Fruit fly (Drosophila melanogaster) whole organism, embryonic: ENCODE results near the gene PPP4R2r.
A peak's percentile ranks its signal among the peaks of the same experiment; 100 is the strongest.

ENCODE experiments used
- Ada2b ChIP-seq: fragments of 200-800 bp; sonication (Bioruptor generic); IDR thresholded peaks from 2 replicates; pipeline ENCODE4 v1.3.6; 2022; ENCODE audit warnings: missing biosample characterization, missing genetic modification characterization
- Antp ChIP-seq: fragments of 200-800 bp; sonication (Bioruptor generic); optimal IDR thresholded peaks from 3 replicates; lab custom pipeline; 2016; ENCODE audit warnings: missing biosample characterization, missing genetic modification characterization
- CG10543 ChIP-seq: fragments of 200-800 bp; sonication (Bioruptor generic); optimal IDR thresholded peaks from 3 replicates; lab custom pipeline; 2017; ENCODE audit warnings: missing biosample characterization, mild to moderate bottlenecking, missing genetic modification characterization, moderate library complexity
- CG12104 ChIP-seq: fragments of 200-800 bp; sonication (Bioruptor generic); optimal IDR thresholded peaks from 3 replicates; lab custom pipeline; 2016; ENCODE audit warnings: missing biosample characterization, missing genetic modification characterization
- CG12744 ChIP-seq: fragments of 200-800 bp; sonication (Bioruptor generic); optimal IDR thresholded peaks from 2 replicates; lab custom pipeline; 2016; ENCODE audit warnings: missing biosample characterization, missing genetic modification characterization
- CG13287 ChIP-seq: fragments of 200-800 bp; sonication (Bioruptor generic); IDR thresholded peaks from 2 replicates; pipeline ENCODE4 v1.3.6; 2022; ENCODE audit warnings: missing biosample characterization, missing genetic modification characterization; ENCODE audit not compliant: partially characterized antibody
- CG14710 ChIP-seq: fragments of 200-800 bp; sonication (Bioruptor generic); optimal IDR thresholded peaks from 3 replicates; lab custom pipeline; 2019; ENCODE audit warnings: missing biosample characterization, mild to moderate bottlenecking, missing genetic modification characterization, moderate library complexity
- CG1647 ChIP-seq: fragments of 200-800 bp; sonication (Bioruptor generic); optimal IDR thresholded peaks from 3 replicates; lab custom pipeline; 2016; ENCODE audit warnings: missing biosample characterization, missing genetic modification characterization
- CG18262 ChIP-seq: fragments of 200-800 bp; optimal IDR thresholded peaks from 3 replicates; lab custom pipeline; 2019; ENCODE audit warnings: missing biosample characterization, mild to moderate bottlenecking, missing genetic modification characterization, moderate library complexity
- CG2889 ChIP-seq: fragments of 200-800 bp; sonication (Bioruptor generic); IDR thresholded peaks from 3 replicates; pipeline ENCODE4 v1.3.6; 2022; ENCODE audit warnings: missing biosample characterization, missing genetic modification characterization
- CG33213 ChIP-seq: fragments of 200-800 bp; sonication (Bioruptor generic); optimal IDR thresholded peaks from 3 replicates; lab custom pipeline; 2016; ENCODE audit warnings: missing biosample characterization, missing genetic modification characterization
- CG3407 ChIP-seq: fragments of 200-800 bp; sonication (Bioruptor generic); optimal IDR thresholded peaks from 2 replicates; lab custom pipeline; 2018; ENCODE audit warnings: missing biosample characterization, mild to moderate bottlenecking, missing genetic modification characterization
- CG3726 ChIP-seq: fragments of 200-800 bp; sonication (Bioruptor generic); IDR thresholded peaks from 3 replicates; pipeline ENCODE4, ENCODE4 v1.3.6; 2022; ENCODE audit warnings: missing biosample characterization, missing genetic modification characterization
- CG4328 ChIP-seq: fragments of 200-800 bp; sonication (Bioruptor generic); optimal IDR thresholded peaks from 3 replicates; lab custom pipeline; 2017; ENCODE audit warnings: missing biosample characterization, missing genetic modification reagents, missing genetic modification characterization
- CG4617 ChIP-seq: fragments of 200-800 bp; sonication (Bioruptor generic); optimal IDR thresholded peaks from 3 replicates; lab custom pipeline; 2016; ENCODE audit warnings: missing biosample characterization, missing genetic modification characterization, borderline replicate concordance
- CG6254 ChIP-seq: fragments of 200-800 bp; sonication (Bioruptor generic); optimal IDR thresholded peaks from 3 replicates; lab custom pipeline; 2017; ENCODE audit warnings: mild to moderate bottlenecking, missing biosample characterization, missing genetic modification reagents, missing genetic modification characterization
- CG7271 ChIP-seq: fragments of 200-800 bp; sonication (Bioruptor generic); optimal IDR thresholded peaks from 2 replicates; lab custom pipeline; 2018; ENCODE audit warnings: missing biosample characterization, mild to moderate bottlenecking, missing genetic modification characterization, moderate library complexity
- CG7372 ChIP-seq: fragments of 200-800 bp; sonication (Bioruptor generic); IDR thresholded peaks from 2 replicates; pipeline ENCODE4 v1.3.6; 2022; ENCODE audit warnings: missing biosample characterization, missing genetic modification characterization
- CG7786 ChIP-seq: fragments of 200-800 bp; sonication (Bioruptor generic); optimal IDR thresholded peaks from 2 replicates; lab custom pipeline; 2016; ENCODE audit warnings: missing biosample characterization, missing genetic modification characterization
- CG8290 ChIP-seq, 3 experiments: fragments of 200-800 bp; sonication (Bioruptor generic); optimal IDR thresholded peaks; 2 replicates each; lab custom pipeline; 2016 to 2019; ENCODE audit warnings: missing biosample characterization in 3 of 3, missing genetic modification characterization in 3 of 3, mild to moderate bottlenecking in 2 of 3, moderate library complexity in 1 of 3
- CG8478 ChIP-seq: fragments of >200 bp; optimal IDR thresholded peaks from 2 replicates; lab custom pipeline; 2018
- CG9215 ChIP-seq: fragments of 200-800 bp; sonication (Bioruptor generic); IDR thresholded peaks from 2 replicates; pipeline ENCODE4 v1.3.6; 2022; ENCODE audit warnings: missing biosample characterization, missing genetic modification characterization
- CG9932 ChIP-seq: fragments of 200-800 bp; sonication (Bioruptor generic); IDR thresholded peaks from 2 replicates; pipeline ENCODE4 v1.3.6; 2022; ENCODE audit warnings: missing biosample characterization, missing genetic modification characterization
- Camta ChIP-seq: fragments of 200-800 bp; sonication (Bioruptor generic); optimal IDR thresholded peaks from 2 replicates; lab custom pipeline; 2016; ENCODE audit warnings: missing biosample characterization, missing genetic modification characterization
- Dad ChIP-seq: fragments of 200-800 bp; sonication (Bioruptor generic); optimal IDR thresholded peaks from 3 replicates; lab custom pipeline; 2016; ENCODE audit warnings: missing biosample characterization, missing genetic modification characterization
- Dp ChIP-seq: fragments of 200-800 bp; sonication (Bioruptor generic); optimal IDR thresholded peaks from 2 replicates; lab custom pipeline; 2018; ENCODE audit warnings: missing biosample characterization, mild to moderate bottlenecking, missing genetic modification characterization, moderate library complexity
- E2f1 ChIP-seq: fragments of 200-800 bp; sonication (Bioruptor generic); IDR thresholded peaks from 2 replicates; pipeline ENCODE4 v1.3.6; 2022; ENCODE audit warnings: missing biosample characterization, missing genetic modification characterization
- E2f2 ChIP-seq: fragments of 200-800 bp; sonication (Bioruptor generic); IDR thresholded peaks from 2 replicates; pipeline ENCODE4 v1.3.6; 2022; ENCODE audit warnings: missing biosample characterization, missing genetic modification characterization
- Fer1 ChIP-seq: fragments of 200-800 bp; sonication (Bioruptor generic); optimal IDR thresholded peaks from 2 replicates; lab custom pipeline; 2017; ENCODE audit warnings: missing biosample characterization, mild to moderate bottlenecking, missing genetic modification characterization
- Fer2 ChIP-seq: fragments of 200-800 bp; sonication (Bioruptor generic); optimal IDR thresholded peaks from 2 replicates; lab custom pipeline; 2018; ENCODE audit warnings: missing biosample characterization, mild to moderate bottlenecking, missing genetic modification characterization, moderate library complexity
- Hr39 ChIP-seq: fragments of >200 bp; optimal IDR thresholded peaks from 2 replicates; lab custom pipeline; 2017
- Med ChIP-seq: fragments of 200-800 bp; sonication (Bioruptor generic); peaks from one replicate; lab custom pipeline; 2016; ENCODE audit warnings: missing biosample characterization, missing genetic modification characterization, mild to moderate bottlenecking, inconsistent platforms, moderate library complexity
- Myb ChIP-seq: fragments of 200-800 bp; sonication (Bioruptor generic); optimal IDR thresholded peaks from 2 replicates; lab custom pipeline; 2016; ENCODE audit warnings: missing biosample characterization, missing genetic modification characterization
- Nf-YA ChIP-seq: fragments of 200-800 bp; sonication (Bioruptor generic); IDR thresholded peaks from 2 replicates; pipeline ENCODE4 v1.3.6; 2022; ENCODE audit warnings: missing biosample characterization, missing genetic modification characterization
- Nf-YB ChIP-seq: fragments of 200-800 bp; sonication (Bioruptor generic); optimal IDR thresholded peaks from 3 replicates; lab custom pipeline; 2019; ENCODE audit warnings: missing biosample characterization, mild to moderate bottlenecking, missing genetic modification characterization, moderate library complexity
- ac ChIP-seq: fragments of 200-800 bp; sonication (Bioruptor generic); optimal IDR thresholded peaks from 3 replicates; lab custom pipeline; 2017; ENCODE audit warnings: missing biosample characterization, mild to moderate bottlenecking, missing genetic modification characterization
- al ChIP-seq: fragments of 200-800 bp; sonication (Bioruptor generic); IDR thresholded peaks from 2 replicates; pipeline ENCODE4 v1.3.6; 2022; ENCODE audit warnings: missing biosample characterization, missing genetic modification characterization
- ap ChIP-seq: fragments of 200-800 bp; sonication (Bioruptor generic); IDR thresholded peaks from 2 replicates; pipeline ENCODE4 v1.3.6; 2022; ENCODE audit warnings: missing biosample characterization, missing genetic modification characterization
- emc ChIP-seq: fragments of 200-800 bp; sonication (Bioruptor generic); optimal IDR thresholded peaks from 2 replicates; lab custom pipeline; 2016; ENCODE audit warnings: missing biosample characterization, missing genetic modification characterization
- esg ChIP-seq: fragments of 200-800 bp; sonication (Bioruptor generic); conservative IDR thresholded peaks from 2 replicates; pipeline ENCODE4 v1.3.6; 2022; ENCODE audit warnings: missing biosample characterization, missing genetic modification characterization
- gcm2 ChIP-seq: fragments of 200-800 bp; sonication (Bioruptor generic); optimal IDR thresholded peaks from 2 replicates; lab custom pipeline; 2016; ENCODE audit warnings: missing biosample characterization, missing genetic modification characterization
- gsb ChIP-seq: fragments of 200-800 bp; sonication (Bioruptor generic); IDR thresholded peaks from 2 replicates; pipeline ENCODE4 v1.3.6; 2022; ENCODE audit warnings: missing biosample characterization, missing genetic modification characterization
- gt ChIP-seq: fragments of 200-800 bp; sonication (Bioruptor generic); IDR thresholded peaks from 2 replicates; pipeline ENCODE4 v1.3.6; 2022; ENCODE audit warnings: missing biosample characterization, missing genetic modification characterization
- insv ChIP-seq, 2 experiments: fragments of 200-800 bp; sonication (Bioruptor generic); optimal IDR thresholded peaks; 3 replicates each; lab custom pipeline; 2016 to 2018; ENCODE audit warnings: missing biosample characterization in 2 of 2, missing genetic modification characterization in 2 of 2
- luna ChIP-seq: fragments of 200-800 bp; sonication (Bioruptor generic); optimal IDR thresholded peaks from 2 replicates; lab custom pipeline; 2016; ENCODE audit warnings: missing biosample characterization, missing genetic modification characterization
- nom ChIP-seq: fragments of 200-800 bp; sonication (Bioruptor generic); optimal IDR thresholded peaks from 2 replicates; lab custom pipeline; 2017; ENCODE audit warnings: missing biosample characterization, missing genetic modification characterization, mild to moderate bottlenecking, moderate library complexity, missing genetic modification reagents
- org-1 ChIP-seq: fragments of 200-800 bp; sonication (Bioruptor generic); optimal IDR thresholded peaks from 2 replicates; lab custom pipeline; 2017; ENCODE audit warnings: missing biosample characterization, missing genetic modification characterization
- psq ChIP-seq: fragments of 200-800 bp; sonication (Bioruptor generic); optimal IDR thresholded peaks from 2 replicates; lab custom pipeline; 2017; ENCODE audit warnings: missing biosample characterization, missing genetic modification characterization
- sisA ChIP-seq: fragments of 200-800 bp; sonication (Bioruptor generic); IDR thresholded peaks from 2 replicates; pipeline ENCODE4 v1.3.6; 2022; ENCODE audit warnings: missing biosample characterization, missing genetic modification characterization
- sob ChIP-seq: fragments of 200-800 bp; sonication (Bioruptor generic); IDR thresholded peaks from 2 replicates; pipeline ENCODE4 v1.3.6; 2022; ENCODE audit warnings: missing biosample characterization, missing genetic modification characterization
- trem ChIP-seq: fragments of 200-800 bp; optimal IDR thresholded peaks from 3 replicates; lab custom pipeline; 2019; ENCODE audit warnings: missing biosample characterization, mild to moderate bottlenecking, missing genetic modification characterization, moderate library complexity
- yki ChIP-seq: fragments of >200 bp; optimal IDR thresholded peaks from 3 replicates; lab custom pipeline; 2018

The PPP4R2r gene

DNA sequence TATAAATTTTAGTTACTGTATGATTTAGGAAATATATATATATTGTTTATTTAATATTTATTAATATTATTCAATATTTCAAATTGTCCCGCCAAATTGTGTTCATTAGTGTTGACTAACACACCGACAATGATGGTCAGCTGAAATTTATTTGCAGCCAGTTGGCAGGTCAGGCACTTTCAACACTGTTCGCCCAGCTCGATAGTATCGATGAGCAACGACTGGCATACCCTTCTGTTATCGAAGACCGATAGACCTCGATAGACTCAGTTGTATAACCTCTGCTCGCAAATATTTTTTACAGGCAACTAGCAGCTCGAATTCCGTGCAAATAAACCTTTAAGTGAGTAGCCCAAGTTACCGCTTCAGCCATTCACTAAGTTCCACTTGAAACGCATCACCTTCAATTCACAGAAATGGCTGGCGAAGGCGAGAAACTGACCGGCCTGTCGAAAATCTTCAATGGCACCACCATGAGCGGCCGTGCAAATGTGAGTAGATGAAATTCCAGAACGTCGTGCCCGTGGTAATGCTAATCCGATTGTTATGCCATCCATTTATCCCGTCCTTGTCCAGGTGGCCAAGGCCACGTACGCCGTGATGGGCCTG, 18.0 kb upstream of the PPP4R2r start, which contains the start of gene Neb-cGP (continued):
- TF ChIP-seq Dp (GFP tag; lab: Kevin White, UChicago) (peak; percentile 97), CG10543 (GFP tag; lab: Kevin White, UChicago) (peak; percentile 69), Dad (GFP tag; lab: Kevin White, UChicago) (peak; percentile 61), CG9932 (peak; percentile 90), CG7786 (GFP tag; lab: Kevin White, UChicago) (peak; percentile 69), insv (GFP tag; optimal IDR thresholded peaks at IDR 0.05; lab: Kevin White, UChicago) (peak in 1 of 2 experiments; percentile 59), gcm2 (GFP tag; lab: Kevin White, UChicago) (no peak), Hr39 (no peak), Fer1 (GFP tag; lab: Kevin White, UChicago) (peak; percentile 73), CG1647 (GFP tag; lab: Kevin White, UChicago) (peak; percentile 60), emc (peak; percentile 8), CG12744 (GFP tag; lab: Kevin White, UChicago) (peak; percentile 22), CG4328 (GFP tag; lab: Kevin White, UChicago) (peak; percentile 13), CG7271 (tag; lab: Kevin White, UChicago) (no peak), CG13287 (GFP tag; lab: Robert Waterston, UW) (peak; percentile 97), psq (peak; percentile 1), Med (GFP tag; lab: Kevin White, UChicago) (peak; percentile 96), E2f1 (peak; percentile 34; the same call in 1 of the 2 replicates), luna (GFP tag; lab: Kevin White, UChicago) (no peak), CG12104 (no peak), nom (GFP tag; lab: Kevin White, UChicago) (peak; percentile 35), CG18262 (peak; percentile 36), CG3407 (peak; percentile 2), Fer2 (tag; lab: Kevin White, UChicago) (peak; percentile 52), Nf-YA (GFP tag; lab: Robert Waterston, UW) (no peak), E2f2 (GFP tag; lab: Robert Waterston, UW) (peak; percentile 98), CG3726 (GFP tag; lab: Robert Waterston, UW) (no peak), gsb (GFP tag; lab: Robert Waterston, UW) (no peak), gt (no peak), CG4617 (peak; percentile 58), CG8290 (GFP tag; optimal IDR thresholded peaks at IDR 0.05; lab: Kevin White, UChicago) (peak; percentile 65), CG8290 (tag; optimal IDR thresholded peaks at IDR 0.05; lab: Kevin White, UChicago) (peak in 1 of 2 experiments; percentile 94), al (GFP tag; lab: Robert Waterston, UW) (no peak), org-1 (no peak), sob (GFP tag; lab: Robert Waterston, UW) (peak; percentile 75), CG6254 (GFP tag; lab: Kevin White, UChicago) (peak; percentile 25), yki (no peak), CG9215 (GFP tag; lab: Robert Waterston, UW) (no peak), ac (GFP tag; lab: Kevin White, UChicago) (no peak), esg (GFP tag; lab: Robert Waterston, UW) (no peak), CG14710 (peak; percentile 70), trem (tag; lab: Kevin White, UChicago) (peak; percentile 100), sisA (GFP tag; lab: Robert Waterston, UW) (peak; percentile 45; the same call in 1 of the 2 replicates), Antp (peak; percentile 62), Nf-YB (GFP tag; lab: Kevin White, UChicago) (no peak), CG33213 (GFP tag; lab: Kevin White, UChicago) (peak; percentile 66), CG8478 (lab: Kevin White, UChicago) (no peak), ap (GFP tag; lab: Robert Waterston, UW) (no peak), Camta (peak; percentile 16), CG7372 (GFP tag; lab: Robert Waterston, UW) (no peak; the same call in 1 of the 2 replicates), Ada2b (GFP tag; lab: Robert Waterston, UW) (peak; percentile 25; the same call in 1 of the 2 replicates), Myb (GFP tag; lab: Kevin White, UChicago) (peak; percentile 56), CG2889 (no peak)
